Fruit fly (Drosophila melanogaster) whole organism, embryonic: ENCODE data around the gene CG14401.

ENCODE experiments used
- Abd-B ChIP-seq: fragments of 200-800 bp; sonication (Bioruptor generic); optimal IDR thresholded peaks from 2 replicates; lab custom pipeline; 2018; ENCODE audit warnings: missing biosample characterization, mild to moderate bottlenecking, missing genetic modification characterization, moderate library complexity
- Ada2b ChIP-seq: fragments of 200-800 bp; sonication (Bioruptor generic); IDR thresholded peaks from 2 replicates; pipeline ENCODE4 v1.3.6; 2022; ENCODE audit warnings: missing biosample characterization, missing genetic modification characterization
- Aef1 ChIP-seq: fragments of 200-800 bp; sonication (Bioruptor generic); IDR thresholded peaks from 3 replicates; pipeline ENCODE4 v1.3.6; 2022; ENCODE audit warnings: missing biosample characterization, missing genetic modification characterization
- CG12071 ChIP-seq: fragments of 200-800 bp; sonication (Bioruptor generic); optimal IDR thresholded peaks from 3 replicates; lab custom pipeline; 2018; ENCODE audit warnings: missing biosample characterization, mild to moderate bottlenecking, missing genetic modification characterization
- CG13775 ChIP-seq: fragments of 200-800 bp; sonication (Bioruptor generic); optimal IDR thresholded peaks from 3 replicates; lab custom pipeline; 2017; ENCODE audit warnings: missing biosample characterization, mild to moderate bottlenecking, missing genetic modification characterization
- CG14965 ChIP-seq: fragments of 200-800 bp; sonication (Bioruptor generic); optimal IDR thresholded peaks from 2 replicates; lab custom pipeline; 2016; ENCODE audit warnings: missing biosample characterization, missing genetic modification characterization, borderline replicate concordance
- CG1603 ChIP-seq: fragments of 200-800 bp; sonication (Bioruptor generic); optimal IDR thresholded peaks from 2 replicates; lab custom pipeline; 2019; ENCODE audit warnings: missing biosample characterization, mild to moderate bottlenecking, missing genetic modification characterization, moderate library complexity
- CG18476 ChIP-seq: fragments of 200-800 bp; sonication (Bioruptor generic); optimal IDR thresholded peaks from 2 replicates; lab custom pipeline; 2016; ENCODE audit warnings: missing biosample characterization, mild to moderate bottlenecking, missing genetic modification characterization
- CG31365 ChIP-seq: fragments of 200-800 bp; sonication (Bioruptor generic); optimal IDR thresholded peaks from 2 replicates; lab custom pipeline; 2018; ENCODE audit warnings: missing biosample characterization, mild to moderate bottlenecking, missing genetic modification characterization
- CG3995 ChIP-seq: fragments of 200-800 bp; sonication (Bioruptor generic); optimal IDR thresholded peaks from 3 replicates; lab custom pipeline; 2016; ENCODE audit warnings: missing biosample characterization, missing genetic modification characterization
- CG43689 ChIP-seq: fragments of 200-800 bp; sonication (Bioruptor generic); IDR thresholded peaks from 2 replicates; pipeline ENCODE4 v1.3.6; 2022; ENCODE audit warnings: missing biosample characterization, missing genetic modification characterization
- CG5245 ChIP-seq: fragments of 200-800 bp; sonication (Bioruptor generic); optimal IDR thresholded peaks from 3 replicates; lab custom pipeline; 2016; ENCODE audit warnings: missing biosample characterization, missing genetic modification characterization
- CG7372 ChIP-seq: fragments of 200-800 bp; sonication (Bioruptor generic); IDR thresholded peaks from 2 replicates; pipeline ENCODE4 v1.3.6; 2022; ENCODE audit warnings: missing biosample characterization, missing genetic modification characterization
- CG7963 ChIP-seq: fragments of 200-800 bp; sonication (Bioruptor generic); IDR thresholded peaks from 3 replicates; pipeline ENCODE4 v1.3.6; 2022; ENCODE audit warnings: missing biosample characterization, missing genetic modification characterization; ENCODE audit not compliant: partially characterized antibody
- CG8281 ChIP-seq: fragments of 200-800 bp; sonication (Bioruptor generic); optimal IDR thresholded peaks from 2 replicates; lab custom pipeline; 2018; ENCODE audit warnings: missing biosample characterization, mild to moderate bottlenecking, missing genetic modification characterization, moderate library complexity
- CG9609 ChIP-seq: fragments of 200-800 bp; sonication (Bioruptor generic); optimal IDR thresholded peaks from 3 replicates; lab custom pipeline; 2016; ENCODE audit warnings: missing biosample characterization, missing genetic modification characterization
- D19A ChIP-seq: fragments of 200-800 bp; optimal IDR thresholded peaks from 3 replicates; lab custom pipeline; 2019; ENCODE audit warnings: missing biosample characterization, mild to moderate bottlenecking, missing genetic modification characterization, moderate library complexity
- ERR ChIP-seq: fragments of 200-800 bp; sonication (Bioruptor generic); optimal IDR thresholded peaks from 2 replicates; lab custom pipeline; 2016; ENCODE audit warnings: missing biosample characterization, missing genetic modification characterization
- HLH4C ChIP-seq: fragments of 200-800 bp; sonication (Bioruptor generic); IDR thresholded peaks from 3 replicates; pipeline ENCODE4 v1.3.6; 2022; ENCODE audit warnings: missing biosample characterization, missing genetic modification characterization; ENCODE audit not compliant: partially characterized antibody
- HLHmδ ChIP-seq: fragments of 200-800 bp; sonication (Bioruptor generic); optimal IDR thresholded peaks from 2 replicates; lab custom pipeline; 2018; ENCODE audit warnings: missing biosample characterization, mild to moderate bottlenecking, missing genetic modification characterization, moderate library complexity
- Hey ChIP-seq: fragments of 200-800 bp; sonication (Bioruptor generic); optimal IDR thresholded peaks from 3 replicates; lab custom pipeline; 2018; ENCODE audit warnings: missing biosample characterization, mild to moderate bottlenecking, missing genetic modification characterization
- HmgD ChIP-seq: fragments of 200-800 bp; sonication (Bioruptor generic); optimal IDR thresholded peaks from 3 replicates; lab custom pipeline; 2016; ENCODE audit warnings: missing biosample characterization, missing genetic modification characterization
- Mad ChIP-seq: fragments of 200-800 bp; sonication (Bioruptor generic); optimal IDR thresholded peaks from 2 replicates; lab custom pipeline; 2016; ENCODE audit warnings: missing biosample characterization, missing genetic modification characterization
- Max ChIP-seq: fragments of 200-800 bp; sonication (Bioruptor generic); optimal IDR thresholded peaks from 2 replicates; lab custom pipeline; 2016; ENCODE audit warnings: missing biosample characterization, mild to moderate bottlenecking, missing genetic modification characterization
- NC2β ChIP-seq: fragments of 200-800 bp; sonication (Bioruptor generic); optimal IDR thresholded peaks from 2 replicates; lab custom pipeline; 2016; ENCODE audit warnings: missing biosample characterization, missing genetic modification characterization
- Neu2 ChIP-seq: fragments of 200-800 bp; sonication (Bioruptor generic); optimal IDR thresholded peaks from 3 replicates; lab custom pipeline; 2016; ENCODE audit warnings: missing biosample characterization, missing genetic modification characterization, borderline replicate concordance
- Oaz ChIP-seq: fragments of 200-800 bp; sonication (Bioruptor generic); IDR thresholded peaks from 2 replicates; pipeline ENCODE4 v1.3.6; 2022; ENCODE audit warnings: missing biosample characterization, missing genetic modification characterization
- Side ChIP-seq: fragments of 200-800 bp; sonication (Bioruptor generic); optimal IDR thresholded peaks from 2 replicates; lab custom pipeline; 2016; ENCODE audit warnings: missing biosample characterization, missing genetic modification characterization
- ap ChIP-seq: fragments of 200-800 bp; sonication (Bioruptor generic); IDR thresholded peaks from 2 replicates; pipeline ENCODE4 v1.3.6; 2022; ENCODE audit warnings: missing biosample characterization, missing genetic modification characterization
- bbx ChIP-seq: fragments of 200-800 bp; sonication (Bioruptor generic); IDR thresholded peaks from 2 replicates; pipeline ENCODE4 v1.3.6; 2022; ENCODE audit warnings: missing biosample characterization, missing genetic modification characterization; ENCODE audit not compliant: partially characterized antibody
- cwo ChIP-seq: fragments of 200-800 bp; sonication (Bioruptor generic); optimal IDR thresholded peaks from 3 replicates; lab custom pipeline; 2017; ENCODE audit warnings: missing biosample characterization, missing genetic modification characterization, mild to moderate bottlenecking, moderate library complexity, missing genetic modification reagents
- dmrt99B ChIP-seq: fragments of 200-800 bp; sonication (Bioruptor generic); optimal IDR thresholded peaks from 2 replicates; lab custom pipeline; 2018; ENCODE audit warnings: missing biosample characterization, mild to moderate bottlenecking, missing genetic modification characterization, moderate library complexity
- ftz-f1 ChIP-seq: fragments of 200-800 bp; sonication (Bioruptor generic); optimal IDR thresholded peaks from 2 replicates; lab custom pipeline; 2016; ENCODE audit warnings: missing biosample characterization, missing genetic modification characterization
- ham ChIP-seq: fragments of 200-800 bp; sonication (Bioruptor generic); IDR thresholded peaks from 2 replicates; pipeline ENCODE4 v1.3.6; 2022; ENCODE audit warnings: missing biosample characterization, missing genetic modification characterization
- hbn ChIP-seq: fragments of 200-800 bp; sonication (Bioruptor generic); IDR thresholded peaks from 2 replicates; pipeline ENCODE4 v1.3.6; 2022; ENCODE audit warnings: missing biosample characterization, missing genetic modification characterization; ENCODE audit not compliant: partially characterized antibody
- kah ChIP-seq: fragments of 200-800 bp; sonication (Bioruptor generic); optimal IDR thresholded peaks from 2 replicates; lab custom pipeline; 2018; ENCODE audit warnings: missing biosample characterization, mild to moderate bottlenecking, missing genetic modification characterization
- nerfin-2 ChIP-seq: fragments of 200-800 bp; sonication (Bioruptor generic); IDR thresholded peaks from 2 replicates; pipeline ENCODE4 v1.3.6; 2022; ENCODE audit warnings: missing biosample characterization, missing genetic modification characterization; ENCODE audit not compliant: partially characterized antibody
- pan ChIP-seq, 4 experiments: fragments of >200 bp in 3 of 4; fragments of 200-800 bp in 1 of 4; sonication (Bioruptor generic) in 1 of 4; optimal IDR thresholded peaks in 3 of 4; IDR thresholded peaks in 1 of 4; 2 replicates each; pipeline versions ENCODE4 v1.3.6 to Lab custom; 2017 to 2022; ENCODE audit warnings: missing biosample characterization in 2 of 4, missing genetic modification characterization in 2 of 4, mixed read lengths in 1 of 4
- rib ChIP-seq: fragments of 200-800 bp; sonication (Bioruptor generic); IDR thresholded peaks from 2 replicates; pipeline ENCODE4 v1.3.6; 2022; ENCODE audit warnings: missing biosample characterization, missing genetic modification characterization
- sc ChIP-seq, 3 experiments: fragments of >200 bp in 2 of 3; fragments of 200-800 bp in 1 of 3; sonication (Bioruptor generic) in 1 of 3; optimal IDR thresholded peaks; 2 replicates in 2 of 3; 3 replicates in 1 of 3; lab custom pipeline; 2017; ENCODE audit warnings: mild to moderate bottlenecking in 1 of 3, missing biosample characterization in 1 of 3, missing genetic modification characterization in 1 of 3, missing genetic modification reagents in 1 of 3
- scrt ChIP-seq: fragments of 200-800 bp; sonication (Bioruptor generic); optimal IDR thresholded peaks from 2 replicates; lab custom pipeline; 2018; ENCODE audit warnings: missing biosample characterization, mild to moderate bottlenecking, missing genetic modification characterization, moderate library complexity
- toy ChIP-seq: fragments of 200-800 bp; sonication (Bioruptor generic); IDR thresholded peaks from 2 replicates; pipeline ENCODE4 v1.3.6; 2022; ENCODE audit warnings: missing biosample characterization, missing genetic modification characterization
- tup ChIP-seq: fragments of 200-800 bp; sonication (Bioruptor generic); optimal IDR thresholded peaks from 2 replicates; lab custom pipeline; 2016; ENCODE audit warnings: missing biosample characterization, mild to moderate bottlenecking, missing genetic modification characterization, moderate library complexity
- unpg ChIP-seq: fragments of 200-800 bp; sonication (Bioruptor generic); optimal IDR thresholded peaks from 3 replicates; lab custom pipeline; 2018; ENCODE audit warnings: missing biosample characterization, mild to moderate bottlenecking, missing genetic modification characterization, moderate library complexity
- wek ChIP-seq: fragments of 200-800 bp; sonication (Bioruptor generic); optimal IDR thresholded peaks from 3 replicates; lab custom pipeline; 2018; ENCODE audit warnings: missing biosample characterization, mild to moderate bottlenecking, missing genetic modification characterization, moderate library complexity
- zen ChIP-seq: fragments of 200-800 bp; sonication (Bioruptor generic); optimal IDR thresholded peaks from 3 replicates; lab custom pipeline; 2018; ENCODE audit warnings: missing biosample characterization, mild to moderate bottlenecking, missing genetic modification characterization, moderate library complexity
- zf30C ChIP-seq: fragments of 200-800 bp; sonication (Bioruptor generic); optimal IDR thresholded peaks from 3 replicates; lab custom pipeline; 2018; ENCODE audit warnings: missing biosample characterization, mild to moderate bottlenecking, missing genetic modification characterization

Gene CG14401

DNA sequence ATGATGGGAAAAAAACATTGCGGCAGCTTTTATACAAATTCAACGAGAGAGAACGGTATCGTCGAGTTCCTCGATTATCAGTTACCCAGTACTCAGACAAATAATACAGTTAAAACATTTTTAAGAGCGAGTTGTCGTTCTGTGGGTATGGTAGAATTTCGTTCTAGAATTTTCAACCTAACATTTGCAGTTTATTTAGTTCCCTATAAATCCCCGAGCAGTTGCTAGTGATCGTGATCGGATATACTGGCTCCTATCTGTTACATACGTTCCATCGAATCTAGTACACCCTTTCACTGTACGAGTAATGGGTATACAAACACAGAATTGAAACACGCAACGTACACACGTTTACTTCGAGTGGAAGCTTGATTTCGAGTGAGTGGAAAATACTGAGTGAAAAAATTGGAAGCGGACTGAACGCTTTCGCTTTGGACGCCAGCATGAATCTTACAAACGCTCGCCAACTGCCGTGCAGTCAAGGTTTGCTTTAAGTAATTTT is 4.8 kb upstream of the CG14401 start, which contains the start of gene CG9338 (continued):
- TF ChIP-seq cwo (GFP tag; lab: Kevin White, UChicago): peak; percentile 94
- TF ChIP-seq HLH4C (GFP tag; lab: Robert Waterston, UW): peak; percentile 73
- no peak for TF ChIP-seq CG43689 (GFP tag; lab: Robert Waterston, UW)
- peak; percentile 74 for TF ChIP-seq D19A (tag; lab: Kevin White, UChicago)
- TF ChIP-seq Side (GFP tag; lab: Kevin White, UChicago): peak; percentile 79
- TF ChIP-seq Neu2 (GFP tag; lab: Kevin White, UChicago): no peak
- peak; percentile 83 for TF ChIP-seq ERR
- TF ChIP-seq zen (tag; lab: Kevin White, UChicago): peak; percentile 84
- TF ChIP-seq HmgD (GFP tag; lab: Kevin White, UChicago): peak; percentile 64
- peak; percentile 76 for TF ChIP-seq CG8281 (tag; lab: Kevin White, UChicago)
- TF ChIP-seq CG5245 (GFP tag; lab: Kevin White, UChicago): peak; percentile 48
- peak; percentile 91 for TF ChIP-seq CG12071 (GFP tag; lab: Kevin White, UChicago)
- TF ChIP-seq CG7963 (GFP tag; lab: Robert Waterston, UW): 0 out of 3 replicates have a peak, but pooled peaks have one; percentile 46
- 0 out of 2 replicates have a peak, but pooled peaks have one; percentile 12 for TF ChIP-seq ham (GFP tag; lab: Robert Waterston, UW)
- no peak for TF ChIP-seq pan (optimal IDR thresholded peaks at IDR 0.05; lab: Kevin White, UChicago)
- peak in 1 of 2 experiments; percentile 92 for TF ChIP-seq pan (GFP tag; optimal IDR thresholded peaks at IDR 0.05 in 1 of 2, IDR thresholded peaks at IDR 0.05 in 1 of 2)
- peak; percentile 19; the same call in 1 of the 2 replicates for TF ChIP-seq nerfin-2 (GFP tag; lab: Robert Waterston, UW)
- no peak for TF ChIP-seq tup
- peak; percentile 87 for TF ChIP-seq CG31365
- peak; percentile 89 for TF ChIP-seq CG9609 (GFP tag; lab: Kevin White, UChicago)
- TF ChIP-seq Hey (tag; lab: Kevin White, UChicago): peak; percentile 34
- TF ChIP-seq CG3995 (GFP tag; lab: Kevin White, UChicago): peak; percentile 71
- peak; percentile 77 for TF ChIP-seq rib (GFP tag; lab: Robert Waterston, UW)
- peak; percentile 72 for TF ChIP-seq Max (GFP tag; lab: Kevin White, UChicago)
- TF ChIP-seq NC2β: peak; percentile 51
- TF ChIP-seq scrt (GFP tag; lab: Kevin White, UChicago): peak; percentile 94
- 0 out of 2 replicates have a peak, but pooled peaks have one; percentile 16 for TF ChIP-seq hbn (GFP tag; lab: Robert Waterston, UW)
- peak; percentile 62 for TF ChIP-seq CG18476 (GFP tag; lab: Kevin White, UChicago)
- peak; percentile 67 for TF ChIP-seq Abd-B
- peak; percentile 82 for TF ChIP-seq toy (GFP tag; lab: Robert Waterston, UW)
- TF ChIP-seq wek (GFP tag; lab: Kevin White, UChicago): peak; percentile 39
- TF ChIP-seq CG7372 (GFP tag; lab: Robert Waterston, UW): peak; percentile 88
- no peak for TF ChIP-seq HLHmδ (GFP tag; lab: Kevin White, UChicago)
- TF ChIP-seq dmrt99B (tag; lab: Kevin White, UChicago): peak; percentile 95
- peak; percentile 60 for TF ChIP-seq Mad (GFP tag; lab: Kevin White, UChicago)
- peak; percentile 75 for TF ChIP-seq CG1603
- TF ChIP-seq sc (optimal IDR thresholded peaks at IDR 0.05; lab: Kevin White, UChicago): no peak
- TF ChIP-seq sc (GFP tag; optimal IDR thresholded peaks at IDR 0.05; lab: Kevin White, UChicago): peak; percentile 22
- TF ChIP-seq kah (GFP tag; lab: Kevin White, UChicago): peak; percentile 87
- peak; percentile 42 for TF ChIP-seq ftz-f1
- peak; percentile 46 for TF ChIP-seq CG14965 (GFP tag; lab: Kevin White, UChicago)
- peak; percentile 75; the same call in 2 of the 3 replicates for TF ChIP-seq Aef1 (GFP tag; lab: Robert Waterston, UW)
- peak; percentile 57; the same call in 1 of the 2 replicates for TF ChIP-seq bbx (GFP tag; lab: Robert Waterston, UW)
- no peak; the same call in 1 of the 2 replicates for TF ChIP-seq Oaz (GFP tag; lab: Robert Waterston, UW)
- TF ChIP-seq ap (GFP tag; lab: Robert Waterston, UW): peak; percentile 42; the same call in 1 of the 2 replicates
- peak; percentile 72 for TF ChIP-seq Ada2b (GFP tag; lab: Robert Waterston, UW)
- no peak for TF ChIP-seq zf30C (GFP tag; lab: Kevin White, UChicago)
- TF ChIP-seq unpg (GFP tag; lab: Kevin White, UChicago): peak; percentile 76
- TF ChIP-seq CG13775 (GFP tag; lab: Kevin White, UChicago): peak; percentile 73
